Worm (Caenorhabditis elegans) whole organism, L4 larva: Measurements from ENCODE around the gene cut-2.

Experiments used
- F10B5.3 ChIP-seq: sonication (generic microtip); optimal IDR thresholded peaks from 2 replicates; lab custom pipeline; 2016; ENCODE audit warnings: mild to moderate bottlenecking, missing genetic modification characterization, missing compliant biosample characterization
- F37D6.2 ChIP-seq: sonication (generic microtip); optimal IDR thresholded peaks from 2 replicates; lab custom pipeline; 2016; ENCODE audit warnings: mild to moderate bottlenecking, missing genetic modification characterization, missing compliant biosample characterization
- T26A8.4 ChIP-seq: fragments of 200-800 bp; sonication (Bioruptor generic); IDR thresholded peaks from 2 replicates; pipeline ENCODE4 v1.3.6; 2022; ENCODE audit warnings: missing genetic modification characterization, missing compliant biosample characterization
- Y105C5A.15 ChIP-seq: fragments of 200-800 bp; sonication (Bioruptor generic); IDR thresholded peaks from 2 replicates; pipeline ENCODE4 v1.3.6; 2022; ENCODE audit warnings: missing genetic modification characterization, missing compliant biosample characterization
- Y48G9A.11 ChIP-seq: fragments of 200-800 bp; sonication (Bioruptor generic); IDR thresholded peaks from 2 replicates; pipeline ENCODE4 v1.3.6; 2022; ENCODE audit warnings: missing genetic modification reagents, missing genetic modification characterization, missing compliant biosample characterization
- Y5F2A.4 ChIP-seq: fragments of 200-800 bp; sonication (Bioruptor generic); optimal IDR thresholded peaks from 2 replicates; lab custom pipeline; 2018; ENCODE audit warnings: mild to moderate bottlenecking, missing genetic modification characterization, missing compliant biosample characterization
- ZK546.5 ChIP-seq, 2 experiments: sonication (generic microtip); optimal IDR thresholded peaks; 2 replicates each; lab custom pipeline; 2017; ENCODE audit warnings: missing biosample characterization in 2 of 2, missing genetic modification characterization in 2 of 2
- arid-1 ChIP-seq: fragments of 200-800 bp; sonication (Bioruptor generic); conservative IDR thresholded peaks from 2 replicates; pipeline ENCODE4 v1.3.6; 2022; ENCODE audit warnings: missing genetic modification reagents, missing genetic modification characterization, missing compliant biosample characterization
- ceh-32 ChIP-seq: sonication (generic microtip); optimal IDR thresholded peaks from 2 replicates; lab custom pipeline; 2016; ENCODE audit warnings: mild to moderate bottlenecking, missing genetic modification characterization, missing compliant biosample characterization; ENCODE audit not compliant: poor library complexity
- ceh-44 ChIP-seq: fragments of 200-800 bp; sonication (Bioruptor generic); IDR thresholded peaks from 2 replicates; pipeline ENCODE4 v1.3.6; 2022; ENCODE audit warnings: missing genetic modification reagents, missing genetic modification characterization, missing compliant biosample characterization
- ceh-62 ChIP-seq: sonication (generic microtip); optimal IDR thresholded peaks from 2 replicates; lab custom pipeline; 2017; ENCODE audit warnings: missing biosample characterization, missing genetic modification characterization
- daf-19 ChIP-seq: fragments of 200-800 bp; sonication (Bioruptor generic); conservative IDR thresholded peaks from 2 replicates; pipeline ENCODE4 v1.3.6; 2022; ENCODE audit warnings: missing genetic modification characterization, missing compliant biosample characterization
- daf-8 ChIP-seq: fragments of 200-800 bp; sonication (Bioruptor generic); IDR thresholded peaks from 2 replicates; pipeline ENCODE4 v1.3.6; 2022; ENCODE audit warnings: missing genetic modification characterization, missing compliant biosample characterization
- dmd-6 ChIP-seq: fragments of 200-800 bp; sonication (Bioruptor generic); IDR thresholded peaks from 2 replicates; pipeline ENCODE4 v1.3.6; 2022; ENCODE audit warnings: missing genetic modification reagents, missing genetic modification characterization, missing compliant biosample characterization
- dmd-8 ChIP-seq: fragments of 200-800 bp; sonication (Bioruptor generic); IDR thresholded peaks from 2 replicates; pipeline ENCODE4 v1.3.6; 2022; ENCODE audit warnings: missing genetic modification characterization, missing compliant biosample characterization
- dmd-9 ChIP-seq: fragments of 200-800 bp; sonication (Bioruptor generic); IDR thresholded peaks from 2 replicates; pipeline ENCODE4 v1.3.6; 2022; ENCODE audit warnings: missing genetic modification reagents, missing genetic modification characterization, missing compliant biosample characterization
- egl-27 ChIP-seq: sonication (generic microtip); optimal IDR thresholded peaks from 3 replicates; lab custom pipeline; 2017; ENCODE audit warnings: missing biosample characterization, missing genetic modification reagents, missing genetic modification characterization
- fkh-10 ChIP-seq: fragments of 150-350 bp; optimal IDR thresholded peaks from 2 replicates; lab custom pipeline; 2014; ENCODE audit warnings: missing biosample characterization, missing genetic modification reagents, missing genetic modification characterization
- fos-1 ChIP-seq: fragments of 150-350 bp; optimal IDR thresholded peaks from 2 replicates; lab custom pipeline; 2014; ENCODE audit warnings: missing biosample characterization, missing genetic modification characterization
- hlh-11 ChIP-seq: fragments of 200-800 bp; sonication (Bioruptor generic); optimal IDR thresholded peaks from 2 replicates; lab custom pipeline; 2018; ENCODE audit warnings: mild to moderate bottlenecking, missing genetic modification characterization, missing compliant biosample characterization
- jun-1 ChIP-seq: fragments of 150-350 bp; optimal IDR thresholded peaks from 2 replicates; lab custom pipeline; 2014; ENCODE audit warnings: missing biosample characterization, missing genetic modification reagents, missing genetic modification characterization
- lin-13 ChIP-seq: fragments of 150-350 bp; optimal IDR thresholded peaks from 2 replicates; lab custom pipeline; 2014; ENCODE audit warnings: missing biosample characterization, missing genetic modification reagents, missing genetic modification characterization
- lin-15B ChIP-seq: fragments of 150-350 bp; sonication (generic microtip); optimal IDR thresholded peaks from 3 replicates; lab custom pipeline; 2014; ENCODE audit warnings: missing biosample characterization, missing genetic modification characterization
- lin-38 ChIP-seq: fragments of 200-800 bp; sonication (Bioruptor generic); IDR thresholded peaks from 2 replicates; pipeline ENCODE4 v1.3.6; 2022; ENCODE audit warnings: missing genetic modification reagents, missing genetic modification characterization, missing compliant biosample characterization
- lin-39 ChIP-seq: fragments of 150-350 bp; optimal IDR thresholded peaks from 2 replicates; lab custom pipeline; 2014; ENCODE audit warnings: missing biosample characterization, missing genetic modification reagents, missing genetic modification characterization
- lsy-2 ChIP-seq, 2 experiments: fragments of 150-350 bp in 1 of 2; sonication (generic microtip) in 1 of 2; optimal IDR thresholded peaks; 2 replicates each; lab custom pipeline; 2014 to 2017; ENCODE audit warnings: missing biosample characterization in 2 of 2, missing genetic modification characterization in 2 of 2
- madf-5 ChIP-seq, 2 experiments: fragments of 200-800 bp; sonication (Bioruptor generic); IDR thresholded peaks; 2 replicates each; pipeline ENCODE4 v1.3.6; 2022; ENCODE audit warnings: missing compliant biosample characterization in 2 of 2, missing genetic modification characterization in 2 of 2
- madf-9 ChIP-seq: fragments of 200-800 bp; sonication (Bioruptor generic); conservative IDR thresholded peaks from 2 replicates; pipeline ENCODE4 v1.3.6; 2022; ENCODE audit warnings: missing genetic modification reagents, missing genetic modification characterization, missing compliant biosample characterization
- mdl-1 ChIP-seq, 2 experiments: fragments of 150-350 bp in 1 of 2; sonication (generic microtip) in 1 of 2; optimal IDR thresholded peaks; 2 replicates each; lab custom pipeline; 2014 to 2017; ENCODE audit warnings: missing biosample characterization in 2 of 2, missing genetic modification characterization in 2 of 2
- mxl-3 ChIP-seq: fragments of 200-800 bp; sonication (Bioruptor generic); optimal IDR thresholded peaks from 2 replicates; lab custom pipeline; 2018; ENCODE audit warnings: mild to moderate bottlenecking, missing genetic modification characterization, missing compliant biosample characterization
- nhr-10 ChIP-seq: fragments of 150-350 bp; optimal IDR thresholded peaks from 2 replicates; lab custom pipeline; 2014; ENCODE audit warnings: missing biosample characterization, missing genetic modification characterization
- nhr-11 ChIP-seq: fragments of 150-350 bp; optimal IDR thresholded peaks from 2 replicates; lab custom pipeline; 2014; ENCODE audit warnings: missing biosample characterization, missing genetic modification characterization
- nhr-28 ChIP-seq: fragments of 150-350 bp; optimal IDR thresholded peaks from 2 replicates; lab custom pipeline; 2014; ENCODE audit warnings: missing biosample characterization, missing genetic modification characterization
- nhr-41 ChIP-seq: fragments of 200-800 bp; sonication (Bioruptor generic); IDR thresholded peaks from 2 replicates; pipeline ENCODE4 v1.3.6; 2022; ENCODE audit warnings: missing genetic modification reagents, missing genetic modification characterization, missing compliant biosample characterization
- nhr-48 ChIP-seq: sonication (generic microtip); optimal IDR thresholded peaks from 2 replicates; lab custom pipeline; 2016; ENCODE audit warnings: mild to moderate bottlenecking, missing genetic modification characterization, missing compliant biosample characterization
- pha-4 ChIP-seq, 2 experiments: fragments of 150-350 bp in 1 of 2; fragments of 200-800 bp in 1 of 2; sonication (Bioruptor generic) in 1 of 2; IDR thresholded peaks in 1 of 2; optimal IDR thresholded peaks in 1 of 2; 2 replicates each; pipeline versions ENCODE4 v1.3.6 to Lab custom; 2014 to 2022; ENCODE audit warnings: missing genetic modification characterization in 2 of 2, missing genetic modification reagents in 2 of 2, missing biosample characterization in 1 of 2, missing compliant biosample characterization in 1 of 2
- php-3 ChIP-seq: fragments of 200-800 bp; sonication (Bioruptor generic); IDR thresholded peaks from 2 replicates; pipeline ENCODE4 v1.3.6; 2022; ENCODE audit warnings: missing genetic modification reagents, missing genetic modification characterization, missing compliant biosample characterization
- pqm-1 ChIP-seq: sonication (generic microtip); optimal IDR thresholded peaks from 2 replicates; lab custom pipeline; 2017; ENCODE audit warnings: missing biosample characterization, missing genetic modification characterization
- rbr-2 ChIP-seq: sonication (generic microtip); optimal IDR thresholded peaks from 2 replicates; lab custom pipeline; 2016; ENCODE audit warnings: missing genotype, missing genetic modification characterization, missing compliant biosample characterization
- saeg-2 ChIP-seq: fragments of 200-800 bp; sonication (Bioruptor generic); IDR thresholded peaks from 2 replicates; pipeline ENCODE4 v1.3.6; 2022; ENCODE audit warnings: missing genetic modification reagents, missing genetic modification characterization, missing compliant biosample characterization
- set-16 ChIP-seq: fragments of 200-800 bp; sonication (Bioruptor generic); IDR thresholded peaks from 2 replicates; pipeline ENCODE4 v1.3.6; 2022; ENCODE audit warnings: missing genetic modification reagents, missing genetic modification characterization, missing compliant biosample characterization
- skn-1 ChIP-seq: fragments of 150-350 bp; optimal IDR thresholded peaks from 2 replicates; lab custom pipeline; 2014; ENCODE audit warnings: missing biosample characterization, missing genetic modification characterization
- snpc-4 ChIP-seq: fragments of 150-350 bp; optimal IDR thresholded peaks from 2 replicates; lab custom pipeline; 2014; ENCODE audit warnings: missing biosample characterization, missing genetic modification characterization
- spr-1 ChIP-seq: sonication (generic microtip); optimal IDR thresholded peaks from 2 replicates; lab custom pipeline; 2016; ENCODE audit warnings: mild to moderate bottlenecking, missing genetic modification characterization, missing compliant biosample characterization
- tra-1 ChIP-seq: fragments of 200-800 bp; sonication (Bioruptor generic); IDR thresholded peaks from 2 replicates; pipeline ENCODE4 v1.3.6; 2022; ENCODE audit warnings: missing genetic modification reagents, missing genetic modification characterization, missing compliant biosample characterization
- unc-130 ChIP-seq: sonication (generic microtip); optimal IDR thresholded peaks from 2 replicates; lab custom pipeline; 2016; ENCODE audit warnings: missing genetic modification reagents, missing genetic modification characterization, missing compliant biosample characterization
- unc-39 ChIP-seq: sonication (generic microtip); optimal IDR thresholded peaks from 2 replicates; lab custom pipeline; 2017; ENCODE audit warnings: missing biosample characterization, missing genetic modification characterization
- unc-62 ChIP-seq, 3 experiments: fragments of 150-350 bp in 1 of 3; sonication (generic microtip); optimal IDR thresholded peaks in 2 of 3; peaks in 1 of 3; 1 replicate in 1 of 3; 2 replicates in 2 of 3; lab custom pipeline; 2014 to 2017; ENCODE audit warnings: missing biosample characterization in 3 of 3, missing genetic modification characterization in 3 of 3, missing genetic modification reagents in 3 of 3, missing genotype in 1 of 3
- zfp-3 ChIP-seq: fragments of 200-800 bp; sonication (Bioruptor generic); conservative IDR thresholded peaks from 2 replicates; pipeline ENCODE4 v1.3.6; 2022; ENCODE audit warnings: missing genetic modification reagents, missing genetic modification characterization, missing compliant biosample characterization
- zip-11 ChIP-seq: fragments of 200-800 bp; sonication (Bioruptor generic); IDR thresholded peaks from 2 replicates; pipeline ENCODE4 v1.3.6; 2022; ENCODE audit warnings: missing genetic modification characterization, missing compliant biosample characterization
- zip-2 ChIP-seq: fragments of 150-350 bp; optimal IDR thresholded peaks from 2 replicates; lab custom pipeline; 2014; ENCODE audit warnings: missing biosample characterization, missing genetic modification characterization

The cut-2 gene

ce11 chrV:13371336-13371735, 43.4 kb upstream of the cut-2 start (continued):
- TF ChIP-seq T26A8.4 (GFP tag; lab: Robert Waterston, UW) (no peak; the same call in 1 of the 2 replicates), ceh-32 (tag; lab: Kevin White, UChicago) (no peak), fos-1 (tag; lab: Kevin White, UChicago) (no peak), unc-130 (GFP tag; lab: Kevin White, UChicago) (no peak), zfp-3 (GFP tag; lab: Robert Waterston, UW) (no peak), fkh-10 (GFP tag; lab: Kevin White, UChicago) (no peak), madf-9 (GFP tag; lab: Robert Waterston, UW) (no peak), zip-2 (tag; lab: Kevin White, UChicago) (no peak), lin-39 (tag; lab: Kevin White, UChicago) (no peak), Y5F2A.4 (GFP tag; lab: Kevin White, UChicago) (no peak), ceh-62 (no peak), ceh-44 (GFP tag; lab: Robert Waterston, UW) (no peak), nhr-41 (GFP tag; lab: Robert Waterston, UW) (no peak), mdl-1 (tag; optimal IDR thresholded peaks at IDR 0.05; lab: Kevin White, UChicago) (peak in 1 of 2 experiments; percentile 68), hlh-11 (tag; lab: Kevin White, UChicago) (peak; percentile 72), unc-62 (GFP tag; optimal IDR thresholded peaks at IDR 0.05 in 1 of 2; lab: Kevin White, UChicago) (no peak), unc-62 (tag; optimal IDR thresholded peaks at IDR 0.05; lab: Kevin White, UChicago) (no peak), nhr-28 (peak; percentile 90), Y105C5A.15 (GFP tag; lab: Robert Waterston, UW) (no peak), lin-15B (tag; lab: Kevin White, UChicago) (no peak), egl-27 (tag; lab: Kevin White, UChicago) (no peak), Y48G9A.11 (GFP tag; lab: Robert Waterston, UW) (no peak), nhr-10 (tag; lab: Kevin White, UChicago) (no peak), pqm-1 (tag; lab: Kevin White, UChicago) (no peak), dmd-8 (no peak), F37D6.2 (tag; lab: Kevin White, UChicago) (no peak), saeg-2 (GFP tag; lab: Robert Waterston, UW) (no peak), unc-39 (tag; lab: Kevin White, UChicago) (no peak), skn-1 (no peak), daf-19 (GFP tag; lab: Robert Waterston, UW) (no peak), nhr-11 (no peak), ZK546.5 (tag; optimal IDR thresholded peaks at IDR 0.05; lab: Kevin White, UChicago) (no peak), F10B5.3 (tag; lab: Kevin White, UChicago) (no peak), rbr-2 (no peak), php-3 (GFP tag; lab: Robert Waterston, UW) (no peak), nhr-48 (tag; lab: Kevin White, UChicago) (peak; percentile 62), dmd-9 (GFP tag; lab: Robert Waterston, UW) (no peak), lin-38 (GFP tag; lab: Robert Waterston, UW) (peak; percentile 38), mxl-3 (GFP tag; lab: Kevin White, UChicago) (peak; percentile 57), daf-8 (GFP tag; lab: Robert Waterston, UW) (no peak), madf-5 (GFP tag; IDR thresholded peaks at IDR 0.05; lab: Robert Waterston, UW) (0 out of 4 replicates have a peak, but pooled peaks of 1 of the 2 experiments have one; percentile 44), dmd-6 (GFP tag; lab: Robert Waterston, UW) (peak; percentile 19; the same call in 1 of the 2 replicates), zip-11 (no peak), jun-1 (tag; lab: Kevin White, UChicago) (no peak), lsy-2 (tag; optimal IDR thresholded peaks at IDR 0.05; lab: Kevin White, UChicago) (peak; percentile 21 to 43), tra-1 (GFP tag; lab: Robert Waterston, UW) (no peak), spr-1 (tag; lab: Kevin White, UChicago) (no peak), snpc-4 (tag; lab: Kevin White, UChicago) (no peak), arid-1 (GFP tag; lab: Robert Waterston, UW) (no peak), pha-4 (GFP tag; IDR thresholded peaks at IDR 0.05; lab: Robert Waterston, UW) (no peak), pha-4 (tag; optimal IDR thresholded peaks at IDR 0.05; lab: Kevin White, UChicago) (no peak), set-16 (GFP tag; lab: Robert Waterston, UW) (no peak), lin-13 (GFP tag; lab: Kevin White, UChicago) (no peak)
